Worm (Caenorhabditis elegans) whole organism, L4 larva: ENCODE measurements around the gene rmd-1.

ENCODE experiments used
- D1046.2 ChIP-seq: fragments of 200-800 bp; sonication (Bioruptor generic); IDR thresholded peaks from 2 replicates; pipeline ENCODE4 v1.3.6; 2022; ENCODE audit warnings: missing genetic modification characterization, missing compliant biosample characterization
- F37D6.2 ChIP-seq: sonication (generic microtip); optimal IDR thresholded peaks from 2 replicates; lab custom pipeline; 2016; ENCODE audit warnings: mild to moderate bottlenecking, missing genetic modification characterization, missing compliant biosample characterization
- F44E2.7 ChIP-seq: fragments of 200-800 bp; sonication (Bioruptor generic); IDR thresholded peaks from 2 replicates; pipeline ENCODE4 v2.1.2; 2022; ENCODE audit warnings: missing genetic modification characterization, missing compliant biosample characterization
- T20F7.1 ChIP-seq: fragments of 200-800 bp; sonication (Bioruptor generic); optimal IDR thresholded peaks from 2 replicates; lab custom pipeline; 2018; ENCODE audit warnings: mild to moderate bottlenecking, missing genetic modification characterization, missing compliant biosample characterization
- T26A8.4 ChIP-seq: fragments of 200-800 bp; sonication (Bioruptor generic); IDR thresholded peaks from 2 replicates; pipeline ENCODE4 v1.3.6; 2022; ENCODE audit warnings: missing genetic modification characterization, missing compliant biosample characterization
- Y105C5A.15 ChIP-seq: fragments of 200-800 bp; sonication (Bioruptor generic); IDR thresholded peaks from 2 replicates; pipeline ENCODE4 v1.3.6; 2022; ENCODE audit warnings: missing genetic modification characterization, missing compliant biosample characterization
- Y5F2A.4 ChIP-seq: fragments of 200-800 bp; sonication (Bioruptor generic); optimal IDR thresholded peaks from 2 replicates; lab custom pipeline; 2018; ENCODE audit warnings: mild to moderate bottlenecking, missing genetic modification characterization, missing compliant biosample characterization
- ZK546.5 ChIP-seq, 2 experiments: sonication (generic microtip); optimal IDR thresholded peaks; 2 replicates each; lab custom pipeline; 2017; ENCODE audit warnings: missing biosample characterization in 2 of 2, missing genetic modification characterization in 2 of 2
- aly-2 ChIP-seq: sonication (generic microtip); optimal IDR thresholded peaks from 2 replicates; lab custom pipeline; 2018; ENCODE audit warnings: missing biosample characterization, missing genetic modification characterization
- ama-1 ChIP-seq: fragments of 150-350 bp; optimal IDR thresholded peaks from 2 replicates; lab custom pipeline; 2014; ENCODE audit warnings: inconsistent platforms, mixed read lengths
- ceh-28 ChIP-seq: fragments of 150-350 bp; optimal IDR thresholded peaks from 2 replicates; lab custom pipeline; 2014; ENCODE audit warnings: missing biosample characterization, missing genetic modification reagents, missing genetic modification characterization
- ceh-32 ChIP-seq: sonication (generic microtip); optimal IDR thresholded peaks from 2 replicates; lab custom pipeline; 2016; ENCODE audit warnings: mild to moderate bottlenecking, missing genetic modification characterization, missing compliant biosample characterization; ENCODE audit not compliant: poor library complexity
- ceh-44 ChIP-seq: fragments of 200-800 bp; sonication (Bioruptor generic); IDR thresholded peaks from 2 replicates; pipeline ENCODE4 v1.3.6; 2022; ENCODE audit warnings: missing genetic modification reagents, missing genetic modification characterization, missing compliant biosample characterization
- ceh-82 ChIP-seq: sonication (generic microtip); optimal IDR thresholded peaks from 2 replicates; lab custom pipeline; 2017; ENCODE audit warnings: missing biosample characterization, missing genetic modification characterization
- ces-1 ChIP-seq: fragments of 150-350 bp; sonication (generic microtip); optimal IDR thresholded peaks from 4 replicates; lab custom pipeline; 2014; ENCODE audit warnings: missing biosample characterization, missing genetic modification reagents, missing genetic modification characterization
- daf-16 ChIP-seq, 3 experiments: sonication (generic microtip); optimal IDR thresholded peaks; 2 replicates each; lab custom pipeline; 2016 to 2017; ENCODE audit warnings: missing genetic modification characterization in 3 of 3, missing genetic modification reagents in 3 of 3, mild to moderate bottlenecking in 2 of 3, missing compliant biosample characterization in 2 of 3, missing biosample characterization in 1 of 3, moderate library complexity in 1 of 3
- daf-8 ChIP-seq: fragments of 200-800 bp; sonication (Bioruptor generic); IDR thresholded peaks from 2 replicates; pipeline ENCODE4 v1.3.6; 2022; ENCODE audit warnings: missing genetic modification characterization, missing compliant biosample characterization
- dmd-8 ChIP-seq: fragments of 200-800 bp; sonication (Bioruptor generic); IDR thresholded peaks from 2 replicates; pipeline ENCODE4 v1.3.6; 2022; ENCODE audit warnings: missing genetic modification characterization, missing compliant biosample characterization
- dmd-9 ChIP-seq: fragments of 200-800 bp; sonication (Bioruptor generic); IDR thresholded peaks from 2 replicates; pipeline ENCODE4 v1.3.6; 2022; ENCODE audit warnings: missing genetic modification reagents, missing genetic modification characterization, missing compliant biosample characterization
- dpl-1 ChIP-seq: fragments of 150-350 bp; optimal IDR thresholded peaks from 2 replicates; lab custom pipeline; 2014; ENCODE audit warnings: missing biosample characterization, missing genetic modification reagents, missing genetic modification characterization
- duxl-1 ChIP-seq: sonication (generic microtip); optimal IDR thresholded peaks from 2 replicates; lab custom pipeline; 2016; ENCODE audit warnings: mild to moderate bottlenecking, missing genetic modification characterization, moderate library complexity, missing compliant biosample characterization; ENCODE audit not compliant: poor library complexity
- dve-1 ChIP-seq: sonication (generic microtip); optimal IDR thresholded peaks from 2 replicates; lab custom pipeline; 2017; ENCODE audit warnings: antibody characterized with exemption, mild to moderate bottlenecking, missing genetic modification characterization, missing compliant biosample characterization; ENCODE audit not compliant: insufficient read depth
- egl-43 ChIP-seq: fragments of 200-800 bp; sonication (Bioruptor generic); IDR thresholded peaks from 2 replicates; pipeline ENCODE4 v1.3.6; 2022; ENCODE audit warnings: missing genetic modification reagents, missing genetic modification characterization, missing compliant biosample characterization
- fkh-10 ChIP-seq: fragments of 150-350 bp; optimal IDR thresholded peaks from 2 replicates; lab custom pipeline; 2014; ENCODE audit warnings: missing biosample characterization, missing genetic modification reagents, missing genetic modification characterization
- gei-8 ChIP-seq: fragments of 200-800 bp; sonication (Bioruptor generic); optimal IDR thresholded peaks from 2 replicates; lab custom pipeline; 2018; ENCODE audit warnings: mild to moderate bottlenecking, missing genetic modification characterization, missing compliant biosample characterization
- hlh-11 ChIP-seq: fragments of 200-800 bp; sonication (Bioruptor generic); optimal IDR thresholded peaks from 2 replicates; lab custom pipeline; 2018; ENCODE audit warnings: mild to moderate bottlenecking, missing genetic modification characterization, missing compliant biosample characterization
- hlh-30 ChIP-seq: sonication (generic microtip); optimal IDR thresholded peaks from 2 replicates; lab custom pipeline; 2017; ENCODE audit warnings: antibody characterized with exemption, mild to moderate bottlenecking, missing genetic modification characterization, missing compliant biosample characterization; ENCODE audit not compliant: insufficient read depth
- hmg-1.1 ChIP-seq: fragments of 200-800 bp; sonication (Bioruptor generic); IDR thresholded peaks from 2 replicates; pipeline ENCODE4 v1.3.6; 2022; ENCODE audit warnings: missing genetic modification reagents, missing genetic modification characterization, missing compliant biosample characterization
- jun-1 ChIP-seq: fragments of 150-350 bp; optimal IDR thresholded peaks from 2 replicates; lab custom pipeline; 2014; ENCODE audit warnings: missing biosample characterization, missing genetic modification reagents, missing genetic modification characterization
- lim-7 ChIP-seq: fragments of 200-800 bp; sonication (Bioruptor generic); IDR thresholded peaks from 2 replicates; pipeline ENCODE4 v1.3.6; 2022; ENCODE audit warnings: missing genetic modification characterization, missing compliant biosample characterization
- lin-15B ChIP-seq: fragments of 150-350 bp; sonication (generic microtip); optimal IDR thresholded peaks from 3 replicates; lab custom pipeline; 2014; ENCODE audit warnings: missing biosample characterization, missing genetic modification characterization
- madf-5 ChIP-seq, 2 experiments: fragments of 200-800 bp; sonication (Bioruptor generic); IDR thresholded peaks; 2 replicates each; pipeline ENCODE4 v1.3.6; 2022; ENCODE audit warnings: missing compliant biosample characterization in 2 of 2, missing genetic modification characterization in 2 of 2
- madf-9 ChIP-seq: fragments of 200-800 bp; sonication (Bioruptor generic); conservative IDR thresholded peaks from 2 replicates; pipeline ENCODE4 v1.3.6; 2022; ENCODE audit warnings: missing genetic modification reagents, missing genetic modification characterization, missing compliant biosample characterization
- mdl-1 ChIP-seq, 2 experiments: fragments of 150-350 bp in 1 of 2; sonication (generic microtip) in 1 of 2; optimal IDR thresholded peaks; 2 replicates each; lab custom pipeline; 2014 to 2017; ENCODE audit warnings: missing biosample characterization in 2 of 2, missing genetic modification characterization in 2 of 2
- mep-1 ChIP-seq: fragments of 150-350 bp; sonication (generic microtip); optimal IDR thresholded peaks from 3 replicates; lab custom pipeline; 2014; ENCODE audit warnings: missing biosample characterization, missing genetic modification characterization
- mes-2 ChIP-seq: sonication (generic microtip); optimal IDR thresholded peaks from 2 replicates; lab custom pipeline; 2016; ENCODE audit warnings: missing genotype, mild to moderate bottlenecking, missing genetic modification characterization, missing compliant biosample characterization; ENCODE audit not compliant: poor library complexity, severe bottlenecking
- mxl-2 ChIP-seq: fragments of 200-800 bp; sonication (Bioruptor generic); conservative IDR thresholded peaks from 2 replicates; pipeline ENCODE4 v1.3.6; 2022; ENCODE audit warnings: missing genetic modification reagents, missing genetic modification characterization, missing compliant biosample characterization
- nhr-10 ChIP-seq: fragments of 150-350 bp; optimal IDR thresholded peaks from 2 replicates; lab custom pipeline; 2014; ENCODE audit warnings: missing biosample characterization, missing genetic modification characterization
- nhr-11 ChIP-seq: fragments of 150-350 bp; optimal IDR thresholded peaks from 2 replicates; lab custom pipeline; 2014; ENCODE audit warnings: missing biosample characterization, missing genetic modification characterization
- nhr-42 ChIP-seq: fragments of 200-800 bp; sonication (Bioruptor generic); IDR thresholded peaks from 2 replicates; pipeline ENCODE4 v1.3.6; 2022; ENCODE audit warnings: missing genetic modification characterization, missing compliant biosample characterization
- pha-4 ChIP-seq, 2 experiments: fragments of 150-350 bp in 1 of 2; fragments of 200-800 bp in 1 of 2; sonication (Bioruptor generic) in 1 of 2; IDR thresholded peaks in 1 of 2; optimal IDR thresholded peaks in 1 of 2; 2 replicates each; pipeline versions ENCODE4 v1.3.6 to Lab custom; 2014 to 2022; ENCODE audit warnings: missing genetic modification characterization in 2 of 2, missing genetic modification reagents in 2 of 2, missing biosample characterization in 1 of 2, missing compliant biosample characterization in 1 of 2
- pqm-1 ChIP-seq: sonication (generic microtip); optimal IDR thresholded peaks from 2 replicates; lab custom pipeline; 2017; ENCODE audit warnings: missing biosample characterization, missing genetic modification characterization
- rbr-2 ChIP-seq: sonication (generic microtip); optimal IDR thresholded peaks from 2 replicates; lab custom pipeline; 2016; ENCODE audit warnings: missing genotype, missing genetic modification characterization, missing compliant biosample characterization
- set-16 ChIP-seq: fragments of 200-800 bp; sonication (Bioruptor generic); IDR thresholded peaks from 2 replicates; pipeline ENCODE4 v1.3.6; 2022; ENCODE audit warnings: missing genetic modification reagents, missing genetic modification characterization, missing compliant biosample characterization
- skn-1 ChIP-seq: fragments of 150-350 bp; optimal IDR thresholded peaks from 2 replicates; lab custom pipeline; 2014; ENCODE audit warnings: missing biosample characterization, missing genetic modification characterization
- snpc-4 ChIP-seq: fragments of 150-350 bp; optimal IDR thresholded peaks from 2 replicates; lab custom pipeline; 2014; ENCODE audit warnings: missing biosample characterization, missing genetic modification characterization
- tra-1 ChIP-seq: fragments of 200-800 bp; sonication (Bioruptor generic); IDR thresholded peaks from 2 replicates; pipeline ENCODE4 v1.3.6; 2022; ENCODE audit warnings: missing genetic modification reagents, missing genetic modification characterization, missing compliant biosample characterization
- unc-130 ChIP-seq: sonication (generic microtip); optimal IDR thresholded peaks from 2 replicates; lab custom pipeline; 2016; ENCODE audit warnings: missing genetic modification reagents, missing genetic modification characterization, missing compliant biosample characterization
- unc-39 ChIP-seq: sonication (generic microtip); optimal IDR thresholded peaks from 2 replicates; lab custom pipeline; 2017; ENCODE audit warnings: missing biosample characterization, missing genetic modification characterization
- zag-1 ChIP-seq: fragments of 150-350 bp; optimal IDR thresholded peaks from 2 replicates; lab custom pipeline; 2014; ENCODE audit warnings: missing biosample characterization, missing genetic modification characterization

The rmd-1 gene

DNA sequence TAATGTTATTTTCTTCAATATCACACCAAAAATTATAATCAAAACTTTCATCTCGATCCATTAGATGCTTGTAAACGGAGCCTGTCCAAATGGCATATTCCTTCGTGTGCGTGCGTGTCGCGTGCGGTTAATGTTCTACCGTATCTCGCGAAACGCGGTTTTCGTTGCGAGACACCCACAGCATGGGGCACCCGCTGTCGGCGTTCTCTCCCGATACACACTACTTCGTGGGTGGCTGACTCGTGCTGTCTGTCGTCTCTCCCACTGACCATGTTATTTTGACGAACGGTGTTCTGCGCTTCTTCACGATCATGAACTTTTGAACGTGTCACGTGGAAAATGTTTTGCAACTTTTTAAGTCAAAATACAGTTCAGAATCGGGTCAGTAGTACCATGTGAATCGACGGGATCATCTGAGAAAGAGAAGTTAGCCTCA lies 6.6 kb downstream of the rmd-1 start (continued):
- TF ChIP-seq mep-1 (tag; lab: Kevin White, UChicago): peak; percentile 99
- peak; percentile 96 for TF ChIP-seq tra-1 (GFP tag; lab: Robert Waterston, UW)
- TF ChIP-seq mxl-2 (GFP tag; lab: Robert Waterston, UW): peak; percentile 93
- peak; percentile 98 for TF ChIP-seq pha-4 (GFP tag; IDR thresholded peaks at IDR 0.05; lab: Robert Waterston, UW)
- TF ChIP-seq pha-4 (tag; optimal IDR thresholded peaks at IDR 0.05; lab: Kevin White, UChicago): no peak
- peak; percentile 92 for TF ChIP-seq madf-9 (GFP tag; lab: Robert Waterston, UW)
- peak; percentile 95 for TF ChIP-seq mes-2 (tag; lab: Kevin White, UChicago)
- peak; percentile 97 to 99 for TF ChIP-seq mdl-1 (tag; optimal IDR thresholded peaks at IDR 0.05; lab: Kevin White, UChicago)
- peak; percentile 96 for TF ChIP-seq Y105C5A.15 (GFP tag; lab: Robert Waterston, UW)
- peak; percentile 33 for TF ChIP-seq pqm-1 (tag; lab: Kevin White, UChicago)
- TF ChIP-seq unc-39: peak; percentile 37
- TF ChIP-seq Y5F2A.4: peak; percentile 92
- TF ChIP-seq rbr-2 (tag; lab: Kevin White, UChicago): peak; percentile 98
- TF ChIP-seq nhr-11: peak; percentile 99
- peak; percentile 93 for TF ChIP-seq D1046.2 (GFP tag; lab: Robert Waterston, UW)
- peak; percentile 99 for TF ChIP-seq dve-1 (tag; lab: Kevin White, UChicago)
- peak; percentile 97 for TF ChIP-seq nhr-42 (GFP tag; lab: Robert Waterston, UW)
- peak; percentile 91 for TF ChIP-seq set-16 (GFP tag; lab: Robert Waterston, UW)
- TF ChIP-seq hmg-1.1: peak; percentile 99
- peak; percentile 94 for TF ChIP-seq dmd-9 (GFP tag; lab: Robert Waterston, UW)
- TF ChIP-seq daf-16 (GFP tag; optimal IDR thresholded peaks at IDR 0.05; lab: Kevin White, UChicago): peak; percentile 77 to 92
- peak; percentile 91 for TF ChIP-seq daf-16 (tag; optimal IDR thresholded peaks at IDR 0.05; lab: Kevin White, UChicago)
- peak; percentile 80 for TF ChIP-seq zag-1 (tag; lab: Kevin White, UChicago)
- TF ChIP-seq lim-7: peak; percentile 65
- peak; percentile 75 for TF ChIP-seq ceh-32 (tag; lab: Kevin White, UChicago)
- peak; percentile 1 for TF ChIP-seq unc-130 (GFP tag; lab: Kevin White, UChicago)
- TF ChIP-seq daf-8 (GFP tag; lab: Robert Waterston, UW): 0 out of 2 replicates have a peak, but pooled peaks have one; percentile 51
- peak; percentile 35 for TF ChIP-seq snpc-4 (tag; lab: Kevin White, UChicago)
- TF ChIP-seq hlh-11: peak; percentile 100
- no peak for TF ChIP-seq ceh-28 (tag; lab: Kevin White, UChicago)
- peak; percentile 95 for TF ChIP-seq ama-1
- peak; percentile 77; the same call in 1 of the 2 replicates for TF ChIP-seq ceh-44 (GFP tag; lab: Robert Waterston, UW)
- TF ChIP-seq ceh-82 (tag; lab: Kevin White, UChicago): peak; percentile 8
- TF ChIP-seq F44E2.7 (GFP tag; lab: Robert Waterston, UW): peak; percentile 73; the same call in 1 of the 2 replicates
- TF ChIP-seq duxl-1 (tag; lab: Kevin White, UChicago): peak; percentile 96
- TF ChIP-seq ZK546.5 (tag; optimal IDR thresholded peaks at IDR 0.05; lab: Kevin White, UChicago): peak; percentile 24 to 87
- peak; percentile 36 for TF ChIP-seq aly-2 (tag; lab: Kevin White, UChicago)
- TF ChIP-seq F37D6.2 (tag; lab: Kevin White, UChicago): peak; percentile 95
- TF ChIP-seq madf-5 (GFP tag; IDR thresholded peaks at IDR 0.05; lab: Robert Waterston, UW): peak; percentile 80 to 90; a peak in 2 of 4 replicates
- peak; percentile 99 for TF ChIP-seq hlh-30 (tag; lab: Kevin White, UChicago)
- TF ChIP-seq egl-43 (GFP tag; lab: Robert Waterston, UW): peak; percentile 98
- peak; percentile 93 for TF ChIP-seq nhr-10 (tag; lab: Kevin White, UChicago)
- TF ChIP-seq lin-15B (tag; lab: Kevin White, UChicago): no peak
- peak; percentile 71 for TF ChIP-seq skn-1 (tag; lab: Kevin White, UChicago)
- TF ChIP-seq T20F7.1: peak; percentile 92
- no peak for TF ChIP-seq ces-1 (GFP tag; lab: Kevin White, UChicago)
- TF ChIP-seq jun-1: peak; percentile 95
- TF ChIP-seq fkh-10 (GFP tag; lab: Kevin White, UChicago): peak; percentile 88
- TF ChIP-seq T26A8.4 (GFP tag; lab: Robert Waterston, UW): peak; percentile 99
- TF ChIP-seq gei-8 (GFP tag; lab: Kevin White, UChicago): peak; percentile 98
- TF ChIP-seq dpl-1 (GFP tag; lab: Kevin White, UChicago): peak; percentile 86
- 0 out of 2 replicates have a peak, but pooled peaks have one; percentile 56 for TF ChIP-seq dmd-8 (GFP tag; lab: Robert Waterston, UW)
